Worm (Caenorhabditis elegans) whole organism, late embryonic: ENCODE results near the gene ZK632.10.

ENCODE experiments used
- C08G9.2 ChIP-seq: sonication (generic microtip); optimal IDR thresholded peaks from 2 replicates; lab custom pipeline; 2016; ENCODE audit warnings: mild to moderate bottlenecking, missing genetic modification characterization, moderate library complexity, missing compliant biosample characterization
- C38D4.7 ChIP-seq: fragments of 200-800 bp; sonication (Bioruptor generic); optimal IDR thresholded peaks from 2 replicates; lab custom pipeline; 2018; ENCODE audit warnings: mild to moderate bottlenecking, missing genetic modification characterization, moderate library complexity, missing compliant biosample characterization
- F13H6.1 ChIP-seq: sonication (generic microtip); optimal IDR thresholded peaks from 2 replicates; lab custom pipeline; 2016; ENCODE audit warnings: missing genetic modification characterization, missing compliant biosample characterization
- K02D7.2 ChIP-seq: sonication (generic microtip); optimal IDR thresholded peaks from 2 replicates; lab custom pipeline; 2017; ENCODE audit warnings: mild to moderate bottlenecking, missing genetic modification characterization, missing compliant biosample characterization
- K09A11.1 ChIP-seq: sonication (generic microtip); optimal IDR thresholded peaks from 2 replicates; lab custom pipeline; 2017; ENCODE audit warnings: antibody characterized with exemption, mild to moderate bottlenecking, missing genetic modification characterization, missing compliant biosample characterization; ENCODE audit not compliant: insufficient read depth
- Y22D7AL.16 ChIP-seq: sonication (generic microtip); optimal IDR thresholded peaks from 2 replicates; lab custom pipeline; 2016; ENCODE audit warnings: missing genetic modification characterization, missing compliant biosample characterization
- ahr-1 ChIP-seq: sonication (generic microtip); optimal IDR thresholded peaks from 2 replicates; lab custom pipeline; 2016; ENCODE audit warnings: missing genetic modification characterization, missing compliant biosample characterization
- ama-1 ChIP-seq: fragments of 150-350 bp; optimal IDR thresholded peaks from 2 replicates; lab custom pipeline; 2014
- ceh-19 ChIP-seq: fragments of 200-800 bp; sonication (Bioruptor generic); optimal IDR thresholded peaks from 2 replicates; lab custom pipeline; 2018; ENCODE audit warnings: mild to moderate bottlenecking, missing genetic modification characterization, missing compliant biosample characterization
- ceh-22 ChIP-seq: sonication (generic microtip); optimal IDR thresholded peaks from 2 replicates; lab custom pipeline; 2017; ENCODE audit warnings: missing biosample characterization, missing genetic modification characterization
- ceh-24 ChIP-seq: sonication (generic microtip); optimal IDR thresholded peaks from 2 replicates; lab custom pipeline; 2016; ENCODE audit warnings: mild to moderate bottlenecking, missing genetic modification characterization, missing compliant biosample characterization
- ceh-31 ChIP-seq: sonication (generic microtip); optimal IDR thresholded peaks from 2 replicates; lab custom pipeline; 2016; ENCODE audit warnings: missing genetic modification characterization, missing compliant biosample characterization
- ceh-34 ChIP-seq: sonication (generic microtip); optimal IDR thresholded peaks from 2 replicates; lab custom pipeline; 2016; ENCODE audit warnings: mild to moderate bottlenecking, missing genetic modification characterization, missing compliant biosample characterization
- ceh-45 ChIP-seq: fragments of 200-800 bp; sonication (Bioruptor generic); IDR thresholded peaks from 2 replicates; pipeline ENCODE4 v1.3.6; 2022; ENCODE audit warnings: missing genetic modification reagents, missing genetic modification characterization, missing compliant biosample characterization
- ceh-48 ChIP-seq: sonication (generic microtip); optimal IDR thresholded peaks from 2 replicates; lab custom pipeline; 2016; ENCODE audit warnings: missing genetic modification characterization, inconsistent platforms, missing compliant biosample characterization
- ceh-9 ChIP-seq: sonication (generic microtip); optimal IDR thresholded peaks from 2 replicates; lab custom pipeline; 2016; ENCODE audit warnings: mild to moderate bottlenecking, missing genetic modification characterization, inconsistent platforms, missing compliant biosample characterization
- dmd-4 ChIP-seq: sonication (generic microtip); optimal IDR thresholded peaks from 2 replicates; lab custom pipeline; 2016; ENCODE audit warnings: borderline replicate concordance, missing genetic modification characterization, missing compliant biosample characterization
- fkh-10 ChIP-seq: fragments of 150-350 bp; optimal IDR thresholded peaks from 2 replicates; lab custom pipeline; 2014; ENCODE audit warnings: missing biosample characterization, missing genetic modification reagents, missing genetic modification characterization
- fkh-6 ChIP-seq: sonication (generic microtip); optimal IDR thresholded peaks from 2 replicates; lab custom pipeline; 2016; ENCODE audit warnings: missing genetic modification characterization, missing compliant biosample characterization
- gmeb-2 ChIP-seq: sonication (generic microtip); optimal IDR thresholded peaks from 2 replicates; lab custom pipeline; 2016; ENCODE audit warnings: missing genetic modification characterization, inconsistent platforms, missing compliant biosample characterization
- hlh-13 ChIP-seq: fragments of 200-800 bp; sonication (Bioruptor generic); optimal IDR thresholded peaks from 2 replicates; lab custom pipeline; 2018; ENCODE audit warnings: mild to moderate bottlenecking, missing genetic modification characterization, missing compliant biosample characterization
- hlh-30 ChIP-seq: sonication (generic microtip); optimal IDR thresholded peaks from 2 replicates; lab custom pipeline; 2017; ENCODE audit warnings: antibody characterized with exemption, missing genetic modification characterization, missing compliant biosample characterization; ENCODE audit not compliant: insufficient read depth
- hlh-8 ChIP-seq: sonication (generic microtip); optimal IDR thresholded peaks from 2 replicates; lab custom pipeline; 2016; ENCODE audit warnings: missing genotype, missing genetic modification characterization, missing compliant biosample characterization
- lin-11 ChIP-seq: fragments of 200-800 bp; sonication (Bioruptor generic); optimal IDR thresholded peaks from 2 replicates; lab custom pipeline; 2018; ENCODE audit warnings: mild to moderate bottlenecking, missing genetic modification characterization, missing compliant biosample characterization
- mec-3 ChIP-seq: sonication (generic microtip); optimal IDR thresholded peaks from 2 replicates; lab custom pipeline; 2016; ENCODE audit warnings: borderline replicate concordance, missing genetic modification characterization, missing compliant biosample characterization
- nhr-11 ChIP-seq: fragments of 150-350 bp; optimal IDR thresholded peaks from 2 replicates; lab custom pipeline; 2014; ENCODE audit warnings: missing biosample characterization, missing genetic modification characterization
- nhr-232 ChIP-seq: sonication (generic microtip); optimal IDR thresholded peaks from 2 replicates; lab custom pipeline; 2016; ENCODE audit warnings: missing genetic modification characterization, missing compliant biosample characterization
- pag-3 ChIP-seq: sonication (generic microtip); optimal IDR thresholded peaks from 2 replicates; lab custom pipeline; 2016; ENCODE audit warnings: missing compliant biosample characterization, missing genetic modification characterization, borderline replicate concordance
- pat-9 ChIP-seq: fragments of 200-800 bp; sonication (Bioruptor generic); optimal IDR thresholded peaks from 2 replicates; lab custom pipeline; 2018; ENCODE audit warnings: mild to moderate bottlenecking, missing genetic modification characterization, moderate library complexity, missing compliant biosample characterization
- pha-2 ChIP-seq: sonication (generic microtip); optimal IDR thresholded peaks from 2 replicates; lab custom pipeline; 2017; ENCODE audit warnings: mild to moderate bottlenecking, missing genetic modification characterization, missing compliant biosample characterization
- pha-4 ChIP-seq: fragments of 150-350 bp; optimal IDR thresholded peaks from 2 replicates; lab custom pipeline; 2018; ENCODE audit warnings: missing biosample characterization, missing genetic modification reagents, missing genetic modification characterization
- ref-2 ChIP-seq: sonication (generic microtip); optimal IDR thresholded peaks from 2 replicates; lab custom pipeline; 2016; ENCODE audit warnings: missing genetic modification characterization, missing compliant biosample characterization
- rnt-1 ChIP-seq: sonication (generic microtip); optimal IDR thresholded peaks from 2 replicates; lab custom pipeline; 2016; ENCODE audit warnings: missing genetic modification characterization, missing compliant biosample characterization
- sox-2 ChIP-seq: fragments of 200-800 bp; sonication (Bioruptor generic); IDR thresholded peaks from 2 replicates; pipeline ENCODE4 v1.3.6; 2022; ENCODE audit warnings: missing genetic modification reagents, missing genetic modification characterization, missing compliant biosample characterization
- tbx-2 ChIP-seq: sonication (generic microtip); optimal IDR thresholded peaks from 2 replicates; lab custom pipeline; 2016; ENCODE audit warnings: missing genetic modification characterization, missing compliant biosample characterization
- ttx-3 ChIP-seq: sonication (generic microtip); optimal IDR thresholded peaks from 2 replicates; lab custom pipeline; 2016; ENCODE audit warnings: missing genetic modification reagents, missing genetic modification characterization, missing compliant biosample characterization
- unc-55 ChIP-seq: sonication (generic microtip); optimal IDR thresholded peaks from 2 replicates; lab custom pipeline; 2017; ENCODE audit warnings: missing biosample characterization, missing genetic modification reagents, missing genetic modification characterization
- unc-86 ChIP-seq: sonication (generic microtip); optimal IDR thresholded peaks from 2 replicates; lab custom pipeline; 2016; ENCODE audit warnings: missing genetic modification characterization, missing compliant biosample characterization
- zip-5 ChIP-seq: sonication (generic microtip); optimal IDR thresholded peaks from 2 replicates; lab custom pipeline; 2016; ENCODE audit warnings: missing genetic modification characterization, missing compliant biosample characterization
- ztf-16 ChIP-seq: sonication (generic microtip); optimal IDR thresholded peaks from 2 replicates; lab custom pipeline; 2017; ENCODE audit warnings: missing genetic modification characterization, missing compliant biosample characterization

The ZK632.10 gene

ce11 chrIII:9808179-9808578 lies 19.3 kb downstream of the ZK632.10 start, which contains the start of gene gtap-2 (continued):
- TF ChIP-seq K09A11.1 (tag; lab: Kevin White, UChicago) (no peak), lin-11 (tag; lab: Kevin White, UChicago) (no peak), tbx-2 (tag; lab: Kevin White, UChicago) (peak; percentile 77), pha-4 (tag; lab: Kevin White, UChicago) (no peak), sox-2 (no peak), unc-86 (peak; percentile 16), Y22D7AL.16 (no peak), C38D4.7 (GFP tag; lab: Kevin White, UChicago) (no peak)

- TF ChIP-seq ama-1 (lab: Kevin White, UChicago): no peak
- no peak for TF ChIP-seq ztf-16
- no peak for TF ChIP-seq pag-3 (tag; lab: Kevin White, UChicago)
- no peak for TF ChIP-seq rnt-1 (tag; lab: Kevin White, UChicago)
- peak; percentile 17 for TF ChIP-seq hlh-30 (tag; lab: Kevin White, UChicago)
- TF ChIP-seq F13H6.1 (tag; lab: Kevin White, UChicago): no peak
- TF ChIP-seq pat-9: no peak
- TF ChIP-seq, all 69 proteins: peak for 1
Measured at ce11 chrIII:9807560-9808046, 19.9 kb downstream of the ZK632.10 start.

- TF ChIP-seq hlh-13 (GFP tag; lab: Kevin White, UChicago) (no peak), fkh-10 (GFP tag; lab: Kevin White, UChicago) (no peak), fkh-6 (tag; lab: Kevin White, UChicago) (no peak), pha-2 (tag; lab: Kevin White, UChicago) (no peak), nhr-232 (no peak), zip-5 (no peak), dmd-4 (no peak), ceh-24 (tag; lab: Kevin White, UChicago) (no peak), ceh-31 (tag; lab: Kevin White, UChicago) (no peak), ttx-3 (tag; lab: Kevin White, UChicago) (no peak), unc-86 (no peak), ahr-1 (tag; lab: Kevin White, UChicago) (no peak), ceh-22 (tag; lab: Kevin White, UChicago) (no peak), ref-2 (tag; lab: Kevin White, UChicago) (no peak), ceh-9 (no peak)
Measured at ce11 chrIII:9806968-9807559, 20.5 kb downstream of the ZK632.10 start, which contains the start of gene ZK632.4. Gene ZK632.4 (minus strand): TSS chrIII:9807454.

- peak; percentile 13 for TF ChIP-seq ceh-48 (tag; lab: Kevin White, UChicago)
- no peak for TF ChIP-seq pag-3 (tag; lab: Kevin White, UChicago)
Measured at ce11 chrIII:9804997-9805610, 22.4 kb downstream of the ZK632.10 start, which contains the start of gene riok-3. Gene riok-3 (minus strand): TSS chrIII:9805011.

ce11 chrIII:9802045-9802444 lies 25.5 kb downstream of the ZK632.10 start:
- TF ChIP-seq K02D7.2 (tag; lab: Kevin White, UChicago) (no peak), ceh-19 (GFP tag; lab: Kevin White, UChicago) (no peak), hlh-8 (tag; lab: Kevin White, UChicago) (no peak), K09A11.1 (tag; lab: Kevin White, UChicago) (no peak), nhr-232 (no peak), pha-2 (tag; lab: Kevin White, UChicago) (no peak), hlh-30 (tag; lab: Kevin White, UChicago) (no peak), ceh-34 (tag; lab: Kevin White, UChicago) (no peak), ceh-31 (tag; lab: Kevin White, UChicago) (no peak), unc-55 (no peak), C08G9.2 (tag; lab: Kevin White, UChicago) (no peak), ceh-45 (GFP tag; lab: Robert Waterston, UW) (no peak), mec-3 (tag; lab: Kevin White, UChicago) (no peak), gmeb-2 (tag; lab: Kevin White, UChicago) (no peak), nhr-11 (tag; lab: Kevin White, UChicago) (no peak), Y22D7AL.16 (no peak)
